Fruit fly (Drosophila melanogaster): ENCODE data around the gene eIF3f1.
"Not testable (repeated sequence)": the region's sequence is repeated elsewhere in the genome, so short reads cannot be mapped to it uniquely, and the experiment has no call there.

eIF3f1 gene

DNA sequence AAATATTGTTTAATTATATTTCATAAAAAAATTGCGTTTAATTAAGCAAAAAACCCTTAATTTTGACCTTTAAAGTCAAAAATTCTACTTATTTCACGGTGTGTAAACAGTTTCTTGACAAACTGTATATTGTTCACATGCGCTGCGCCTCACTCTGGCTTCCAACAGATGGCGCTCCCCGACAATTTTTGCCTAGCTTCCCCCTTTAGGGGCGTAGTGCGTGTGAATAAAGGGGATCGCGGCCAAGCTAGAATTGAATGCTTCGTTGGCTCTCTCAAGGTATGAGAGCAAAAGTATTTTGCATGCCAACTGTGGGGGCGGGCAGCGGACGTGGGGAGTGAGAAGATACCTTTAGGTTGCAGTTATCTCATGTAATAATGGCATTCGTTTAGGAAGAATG lies 29.2 kb downstream of the eIF3f1 start (continued):
- TF ChIP-seq Ets65A (GFP tag) = peak; percentile 75
- 0 out of 2 replicates have a peak, but pooled peaks have one; percentile 8 for TF ChIP-seq Xrp1 (GFP tag; IDR thresholded peaks at IDR 0.05)
- TF ChIP-seq CG8290 (GFP tag; optimal IDR thresholded peaks at IDR 0.05) = not testable (repeated sequence)
- peak in 1 of 2 experiments; percentile 39 for TF ChIP-seq CG8290 (tag; optimal IDR thresholded peaks at IDR 0.05)
- peak in 1 of 2 experiments; percentile 45 for TF ChIP-seq tll (GFP tag; optimal IDR thresholded peaks at IDR 0.05)

DNA sequence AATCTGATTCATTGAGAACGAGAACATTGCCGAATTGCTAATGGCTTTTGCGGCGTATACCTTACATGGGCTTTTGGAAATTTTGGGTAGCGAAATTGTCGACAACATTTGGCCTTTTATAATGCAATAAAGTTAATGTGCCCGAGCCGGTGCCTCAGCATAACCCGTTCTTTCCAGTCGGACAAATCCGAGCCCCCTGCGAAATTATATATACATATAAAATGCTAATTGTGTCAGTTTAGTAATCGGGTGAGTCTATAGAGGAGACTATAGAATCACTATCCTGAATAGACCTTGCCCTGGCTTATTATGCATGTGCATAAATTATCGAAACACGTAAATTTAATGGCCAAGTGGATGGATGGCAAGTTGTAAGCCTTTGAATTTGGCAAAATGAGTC lies 35.6 kb downstream of the eIF3f1 start:
- TF ChIP-seq gem (tag; optimal IDR thresholded peaks at IDR 0.05) (no peak), ac (GFP tag; optimal IDR thresholded peaks at IDR 0.05) (no peak), CG12769 (tag; optimal IDR thresholded peaks at IDR 0.05) (peak; percentile 36), CG7372 (GFP tag; IDR thresholded peaks at IDR 0.05) (no peak), chinmo (GFP tag; IDR thresholded peaks at IDR 0.05; ENCODE audit: partially characterized antibody) (0 out of 4 replicates have a peak, but pooled peaks have one; percentile 17), CG6791 (GFP tag; IDR thresholded peaks at IDR 0.05; ENCODE audit: partially characterized antibody) (no peak), pum (GFP tag; optimal IDR thresholded peaks at IDR 0.05) (no peak), CG10431 (GFP tag; optimal IDR thresholded peaks at IDR 0.05) (no peak), ems (GFP tag; optimal IDR thresholded peaks at IDR 0.05) (no peak), CG11093 (GFP tag; IDR thresholded peaks at IDR 0.05) (no peak), Gsc (GFP tag; IDR thresholded peaks at IDR 0.05) (no peak), CG13894 (tag; optimal IDR thresholded peaks at IDR 0.05) (peak; percentile 95), E2f2 (GFP tag; IDR thresholded peaks at IDR 0.05) (no peak), CG7963 (GFP tag; IDR thresholded peaks at IDR 0.05; ENCODE audit: partially characterized antibody) (no peak), CG6689 (GFP tag; IDR thresholded peaks at IDR 0.05) (no peak), CG30020 (tag; optimal IDR thresholded peaks at IDR 0.05) (no peak)

DNA sequence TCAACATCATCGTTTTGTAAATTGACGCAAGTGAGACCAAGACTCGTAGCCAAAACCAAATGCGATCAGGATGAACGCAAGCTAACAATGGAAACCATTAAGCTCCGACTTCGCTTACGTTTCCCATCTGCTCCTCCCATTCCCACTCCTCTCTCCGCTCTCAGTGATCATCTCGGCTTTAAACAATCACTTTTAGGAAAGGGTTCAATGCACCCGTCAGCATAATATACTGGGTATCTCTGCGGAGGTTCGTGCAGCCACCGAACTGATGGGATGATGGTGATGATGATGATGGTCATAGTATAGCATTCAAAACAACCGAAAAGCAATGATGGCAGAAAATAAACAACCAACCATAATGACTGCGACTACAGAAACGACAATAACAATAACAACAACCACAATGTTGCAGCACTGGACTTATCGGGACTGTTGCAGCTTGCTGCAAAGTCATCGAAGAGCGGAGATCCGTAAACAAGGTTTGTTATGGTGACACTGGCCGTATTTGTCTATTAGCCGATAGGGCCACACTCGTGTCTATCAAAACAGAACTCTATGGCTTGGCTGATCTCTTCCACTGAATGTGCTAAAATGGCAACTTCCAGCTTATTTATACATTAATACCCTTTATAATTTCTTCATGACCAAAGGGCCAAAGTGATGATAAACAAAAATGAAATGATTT lies 36.9 kb downstream of the eIF3f1 start:
- TF ChIP-seq da (GFP tag; optimal IDR thresholded peaks at IDR 0.05) (no peak), CG14710 (tag; optimal IDR thresholded peaks at IDR 0.05) (peak; percentile 89), stwl (tag; optimal IDR thresholded peaks at IDR 0.05) (peak; percentile 65)

DNA sequence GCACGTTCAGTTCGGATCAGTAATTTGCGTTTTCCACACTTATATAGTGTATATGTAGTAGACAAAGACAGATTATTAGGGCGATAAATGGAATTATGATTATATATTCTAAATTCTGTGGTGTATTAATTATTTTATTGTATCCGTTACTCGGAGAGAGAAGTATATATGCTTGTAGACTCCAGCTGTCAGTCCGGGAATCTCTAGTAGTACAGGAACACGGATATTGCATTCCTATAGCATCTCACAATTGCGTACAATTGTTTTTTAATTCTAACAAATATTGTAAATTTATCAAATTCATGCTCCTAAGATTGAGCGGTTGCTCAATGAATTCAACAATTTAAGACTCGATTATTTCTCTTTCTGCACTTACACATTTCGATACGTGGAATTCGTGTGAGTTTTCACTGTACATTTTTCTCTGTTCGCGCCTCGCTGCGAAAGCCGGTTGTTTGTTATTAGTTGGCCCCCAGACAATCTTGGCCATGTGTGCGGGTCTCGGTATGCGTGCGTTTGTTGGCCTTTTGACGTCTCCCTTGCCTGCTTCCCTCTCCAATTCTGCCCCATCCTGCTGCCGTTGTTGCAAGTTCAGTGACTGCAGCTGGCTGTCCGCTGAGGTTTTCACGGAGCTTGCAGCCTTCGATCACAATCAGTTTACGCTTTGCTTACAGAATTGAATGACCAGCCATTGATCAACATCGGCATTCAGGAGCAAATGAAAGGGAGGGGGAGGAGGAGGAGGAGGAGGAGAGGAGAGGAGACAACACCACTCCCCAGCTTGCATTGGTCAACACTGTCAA lies 46.4 kb downstream of the eIF3f1 start:
- TF ChIP-seq CG8388 (GFP tag; optimal IDR thresholded peaks at IDR 0.05) (no peak), bsh (GFP tag; optimal IDR thresholded peaks at IDR 0.05) (peak in 1 of 2 experiments; percentile 18), chinmo (GFP tag; IDR thresholded peaks at IDR 0.05; ENCODE audit: partially characterized antibody) (0 out of 4 replicates have a peak, but pooled peaks have one; percentile 14), Med (GFP tag) (peak; percentile 11), kni (GFP tag; optimal IDR thresholded peaks at IDR 0.05) (peak; percentile 50), sens (GFP tag) (peak; percentile 62), Opbp (GFP tag; IDR thresholded peaks at IDR 0.05; ENCODE audit: partially characterized antibody) (0 out of 3 replicates have a peak, but pooled peaks have one; percentile 19), sd (tag; optimal IDR thresholded peaks at IDR 0.05) (peak; percentile 9), ro (GFP tag; IDR thresholded peaks at IDR 0.05) (no peak), CG12219 (GFP tag; optimal IDR thresholded peaks at IDR 0.05) (no peak), CG18262 (tag; optimal IDR thresholded peaks at IDR 0.05) (peak; percentile 14), CG31441 (GFP tag; IDR thresholded peaks at IDR 0.05) (0 out of 2 replicates have a peak, but pooled peaks have one; percentile 11), CG17361 (GFP tag; IDR thresholded peaks at IDR 0.05) (0 out of 3 replicates have a peak, but pooled peaks have one; percentile 32), Asciz (GFP tag; optimal IDR thresholded peaks at IDR 0.05) (peak; percentile 23), slp2 (GFP tag; optimal IDR thresholded peaks at IDR 0.05) (no peak), gcm2 (GFP tag; optimal IDR thresholded peaks at IDR 0.05) (no peak), dmrt99B (tag; optimal IDR thresholded peaks at IDR 0.05) (peak; percentile 0), Stat92E (GFP tag; optimal IDR thresholded peaks at IDR 0.05) (no peak)

All from whole organism, embryonic.